Worm (Caenorhabditis elegans) whole organism, L1 larva: Measurements from ENCODE around the gene T21B6.3.

Source experiments
- C04F5.9 ChIP-seq: sonication (generic microtip); optimal IDR thresholded peaks from 2 replicates; lab custom pipeline; 2016; ENCODE audit warnings: missing genetic modification characterization, missing compliant biosample characterization
- C34B4.2 ChIP-seq: sonication (generic microtip); optimal IDR thresholded peaks from 2 replicates; lab custom pipeline; 2017; ENCODE audit warnings: mild to moderate bottlenecking, missing genetic modification characterization, missing compliant biosample characterization
- F16B12.6 ChIP-seq: fragments of 150-350 bp; optimal IDR thresholded peaks from 2 replicates; lab custom pipeline; 2014; ENCODE audit warnings: missing biosample characterization, missing genetic modification characterization
- Y116A8C.19 ChIP-seq: sonication (generic microtip); optimal IDR thresholded peaks from 2 replicates; lab custom pipeline; 2016; ENCODE audit warnings: missing compliant biosample characterization, missing genetic modification characterization, borderline replicate concordance
- aly-2 ChIP-seq: fragments of 150-350 bp; optimal IDR thresholded peaks from 2 replicates; lab custom pipeline; 2014; ENCODE audit warnings: missing biosample characterization, missing genetic modification characterization
- ama-1 ChIP-seq: fragments of 150-350 bp; optimal IDR thresholded peaks from 2 replicates; lab custom pipeline; 2014
- ceh-63 ChIP-seq: fragments of 200-800 bp; sonication (Bioruptor generic); optimal IDR thresholded peaks from 2 replicates; lab custom pipeline; 2018; ENCODE audit warnings: mild to moderate bottlenecking, missing genetic modification characterization, missing compliant biosample characterization
- ceh-88 ChIP-seq: fragments of 200-800 bp; sonication (Bioruptor generic); IDR thresholded peaks from 2 replicates; pipeline ENCODE4 v1.3.6; 2022; ENCODE audit warnings: missing genetic modification characterization, missing compliant biosample characterization
- ces-1 ChIP-seq: fragments of 150-350 bp; optimal IDR thresholded peaks from 2 replicates; lab custom pipeline; 2014; ENCODE audit warnings: missing biosample characterization, missing genetic modification reagents, missing genetic modification characterization
- dsc-1 ChIP-seq: sonication (generic microtip); optimal IDR thresholded peaks from 2 replicates; lab custom pipeline; 2016; ENCODE audit warnings: mild to moderate bottlenecking, missing genetic modification characterization, missing compliant biosample characterization
- egl-13 ChIP-seq: sonication (generic microtip); optimal IDR thresholded peaks from 2 replicates; lab custom pipeline; 2016; ENCODE audit warnings: missing genotype, missing genetic modification reagents, missing genetic modification characterization, missing compliant biosample characterization
- egl-27 ChIP-seq, 2 experiments: fragments of 150-350 bp in 1 of 2; sonication (generic microtip); optimal IDR thresholded peaks; 3 replicates each; lab custom pipeline; 2017 to 2018; ENCODE audit warnings: missing biosample characterization in 2 of 2, missing genetic modification characterization in 2 of 2, missing genetic modification reagents in 2 of 2
- elt-2 ChIP-seq: sonication (generic microtip); optimal IDR thresholded peaks from 2 replicates; lab custom pipeline; 2016; ENCODE audit warnings: missing genetic modification characterization, mild to moderate bottlenecking, inconsistent platforms, missing compliant biosample characterization, missing genetic modification reagents
- elt-3 ChIP-seq, 6 experiments: fragments of 150-350 bp in 1 of 6; sonication (generic microtip); optimal IDR thresholded peaks; 2 replicates each; lab custom pipeline; 2017 to 2018; ENCODE audit warnings: missing biosample characterization in 6 of 6, missing genetic modification characterization in 6 of 6, inconsistent platforms in 1 of 6
- ets-5 ChIP-seq: fragments of 200-800 bp; sonication (Bioruptor generic); IDR thresholded peaks from 2 replicates; pipeline ENCODE4 v1.3.6; 2022; ENCODE audit warnings: missing genetic modification characterization, missing compliant biosample characterization
- fkh-10 ChIP-seq: sonication (generic microtip); optimal IDR thresholded peaks from 2 replicates; lab custom pipeline; 2017; ENCODE audit warnings: missing biosample characterization, missing genetic modification reagents, missing genetic modification characterization
- fkh-4 ChIP-seq: sonication (generic microtip); optimal IDR thresholded peaks from 2 replicates; lab custom pipeline; 2016; ENCODE audit warnings: missing compliant biosample characterization, missing genetic modification characterization, borderline replicate concordance
- fkh-8 ChIP-seq: sonication (generic microtip); optimal IDR thresholded peaks from 2 replicates; lab custom pipeline; 2016; ENCODE audit warnings: mild to moderate bottlenecking, missing genetic modification characterization, missing compliant biosample characterization
- hlh-4 ChIP-seq: sonication (generic microtip); optimal IDR thresholded peaks from 2 replicates; lab custom pipeline; 2016; ENCODE audit warnings: mild to moderate bottlenecking, missing genetic modification characterization, missing compliant biosample characterization
- hpl-2 ChIP-seq: fragments of 150-350 bp; optimal IDR thresholded peaks from 2 replicates; lab custom pipeline; 2014; ENCODE audit warnings: missing biosample characterization, missing genetic modification reagents, missing genetic modification characterization
- irx-1 ChIP-seq: sonication (generic microtip); optimal IDR thresholded peaks from 2 replicates; lab custom pipeline; 2016; ENCODE audit warnings: missing genetic modification characterization, missing compliant biosample characterization
- isw-1 ChIP-seq: fragments of 200-800 bp; sonication (Bioruptor generic); IDR thresholded peaks from 2 replicates; pipeline ENCODE4 v1.3.6; 2022; ENCODE audit warnings: missing genetic modification characterization, missing compliant biosample characterization
- jun-1 ChIP-seq: fragments of 150-350 bp; optimal IDR thresholded peaks from 2 replicates; lab custom pipeline; 2014; ENCODE audit warnings: missing biosample characterization, missing genetic modification reagents, missing genetic modification characterization
- lin-13 ChIP-seq: fragments of 150-350 bp; optimal IDR thresholded peaks from 2 replicates; lab custom pipeline; 2014; ENCODE audit warnings: missing biosample characterization, missing genetic modification reagents, missing genetic modification characterization
- lin-14 ChIP-seq: fragments of 200-800 bp; sonication (Bioruptor generic); optimal IDR thresholded peaks from 2 replicates; lab custom pipeline; 2018; ENCODE audit warnings: mild to moderate bottlenecking, missing genetic modification characterization, moderate library complexity, missing compliant biosample characterization
- lin-15B ChIP-seq: fragments of 150-350 bp; sonication (generic microtip); optimal IDR thresholded peaks from 3 replicates; lab custom pipeline; 2014; ENCODE audit warnings: missing biosample characterization, missing genetic modification characterization
- lin-35 ChIP-seq, 2 experiments: fragments of 150-350 bp; optimal IDR thresholded peaks; 2 replicates each; lab custom pipeline; 2014; ENCODE audit warnings: missing biosample characterization in 2 of 2, missing genetic modification characterization in 2 of 2, missing genetic modification reagents in 2 of 2
- lin-39 ChIP-seq: fragments of 150-350 bp; optimal IDR thresholded peaks from 2 replicates; lab custom pipeline; 2014; ENCODE audit warnings: missing biosample characterization, missing genetic modification reagents, missing genetic modification characterization
- lir-3 ChIP-seq: sonication (generic microtip); optimal IDR thresholded peaks from 2 replicates; lab custom pipeline; 2016; ENCODE audit warnings: mild to moderate bottlenecking, missing genetic modification characterization, moderate library complexity, missing compliant biosample characterization; ENCODE audit not compliant: poor library complexity
- lsy-2 ChIP-seq, 2 experiments: fragments of 150-350 bp; optimal IDR thresholded peaks; 2 replicates each; lab custom pipeline; 2014; ENCODE audit warnings: missing biosample characterization in 2 of 2, missing genetic modification characterization in 2 of 2
- nhr-11 ChIP-seq: fragments of 150-350 bp; optimal IDR thresholded peaks from 2 replicates; lab custom pipeline; 2014; ENCODE audit warnings: missing biosample characterization, missing genetic modification characterization
- nhr-19 ChIP-seq: fragments of 200-800 bp; sonication (Bioruptor generic); conservative IDR thresholded peaks from 2 replicates; pipeline ENCODE4 v1.3.6; 2022; ENCODE audit warnings: missing genetic modification characterization, missing compliant biosample characterization
- nhr-20 ChIP-seq: sonication (generic microtip); optimal IDR thresholded peaks from 2 replicates; lab custom pipeline; 2016; ENCODE audit warnings: mild to moderate bottlenecking, missing genetic modification characterization, missing compliant biosample characterization
- nhr-47 ChIP-seq: sonication (generic microtip); optimal IDR thresholded peaks from 2 replicates; lab custom pipeline; 2016; ENCODE audit warnings: mild to moderate bottlenecking, missing genetic modification characterization, moderate library complexity, missing compliant biosample characterization
- nhr-71 ChIP-seq: sonication (generic microtip); optimal IDR thresholded peaks from 2 replicates; lab custom pipeline; 2016; ENCODE audit warnings: mild to moderate bottlenecking, missing genetic modification characterization, moderate library complexity, missing compliant biosample characterization
- nhr-77 ChIP-seq: fragments of 150-350 bp; optimal IDR thresholded peaks from 2 replicates; lab custom pipeline; 2014; ENCODE audit warnings: missing biosample characterization, missing genetic modification characterization
- nhr-85 ChIP-seq: sonication (generic microtip); peaks from one replicate; lab custom pipeline; 2016; ENCODE audit warnings: missing genetic modification characterization, inconsistent platforms, missing compliant biosample characterization
- nhr-90 ChIP-seq: sonication (generic microtip); optimal IDR thresholded peaks from 2 replicates; lab custom pipeline; 2016; ENCODE audit warnings: mild to moderate bottlenecking, missing genetic modification characterization, missing compliant biosample characterization; ENCODE audit not compliant: poor library complexity
- pag-3 ChIP-seq: sonication (generic microtip); optimal IDR thresholded peaks from 2 replicates; lab custom pipeline; 2017; ENCODE audit warnings: missing genetic modification characterization, mild to moderate bottlenecking, missing compliant biosample characterization, antibody characterized with exemption, borderline replicate concordance; ENCODE audit not compliant: insufficient read depth
- pqm-1 ChIP-seq: sonication (generic microtip); optimal IDR thresholded peaks from 3 replicates; lab custom pipeline; 2017; ENCODE audit warnings: missing biosample characterization, missing genetic modification characterization
- rnt-1 ChIP-seq: sonication (generic microtip); optimal IDR thresholded peaks from 2 replicates; lab custom pipeline; 2016; ENCODE audit warnings: mild to moderate bottlenecking, missing genetic modification characterization, moderate library complexity, missing compliant biosample characterization
- skn-1 ChIP-seq: fragments of 150-350 bp; optimal IDR thresholded peaks from 2 replicates; lab custom pipeline; 2014; ENCODE audit warnings: missing biosample characterization, missing genetic modification characterization
- snu-23 ChIP-seq: sonication (generic microtip); optimal IDR thresholded peaks from 2 replicates; lab custom pipeline; 2016; ENCODE audit warnings: missing genetic modification characterization, missing compliant biosample characterization
- sox-4 ChIP-seq: sonication (generic microtip); optimal IDR thresholded peaks from 2 replicates; lab custom pipeline; 2016; ENCODE audit warnings: missing genetic modification characterization, missing compliant biosample characterization
- tbx-2 ChIP-seq: sonication (generic microtip); optimal IDR thresholded peaks from 2 replicates; lab custom pipeline; 2016; ENCODE audit warnings: missing genetic modification characterization, missing compliant biosample characterization
- tlp-1 ChIP-seq: fragments of 150-350 bp; optimal IDR thresholded peaks from 2 replicates; lab custom pipeline; 2014; ENCODE audit warnings: missing biosample characterization, missing genetic modification characterization
- unc-130 ChIP-seq: fragments of 150-350 bp; optimal IDR thresholded peaks from 2 replicates; lab custom pipeline; 2017; ENCODE audit warnings: missing biosample characterization, missing genetic modification characterization, inconsistent platforms
- unc-62 ChIP-seq: fragments of 150-350 bp; optimal IDR thresholded peaks from 2 replicates; lab custom pipeline; 2014; ENCODE audit warnings: missing biosample characterization, missing genetic modification reagents, missing genetic modification characterization
- unc-86 ChIP-seq: sonication (generic microtip); optimal IDR thresholded peaks from 2 replicates; lab custom pipeline; 2016; ENCODE audit warnings: missing genetic modification characterization, missing compliant biosample characterization
- xbp-1 ChIP-seq: sonication (generic microtip); optimal IDR thresholded peaks from 2 replicates; lab custom pipeline; 2016; ENCODE audit warnings: missing genetic modification characterization, missing compliant biosample characterization
- zag-1 ChIP-seq: fragments of 150-350 bp; optimal IDR thresholded peaks from 2 replicates; lab custom pipeline; 2014; ENCODE audit warnings: missing biosample characterization, missing genetic modification characterization
- ztf-11 ChIP-seq, 2 experiments: sonication (generic microtip); optimal IDR thresholded peaks; 2 replicates each; lab custom pipeline; 2016 to 2017; ENCODE audit warnings: missing genetic modification characterization in 2 of 2, missing biosample characterization in 1 of 2, missing compliant biosample characterization in 1 of 2
- ztf-4 ChIP-seq: fragments of 150-350 bp; optimal IDR thresholded peaks from 2 replicates; lab custom pipeline; 2014; ENCODE audit warnings: missing biosample characterization, missing genetic modification characterization

The T21B6.3 gene

DNA sequence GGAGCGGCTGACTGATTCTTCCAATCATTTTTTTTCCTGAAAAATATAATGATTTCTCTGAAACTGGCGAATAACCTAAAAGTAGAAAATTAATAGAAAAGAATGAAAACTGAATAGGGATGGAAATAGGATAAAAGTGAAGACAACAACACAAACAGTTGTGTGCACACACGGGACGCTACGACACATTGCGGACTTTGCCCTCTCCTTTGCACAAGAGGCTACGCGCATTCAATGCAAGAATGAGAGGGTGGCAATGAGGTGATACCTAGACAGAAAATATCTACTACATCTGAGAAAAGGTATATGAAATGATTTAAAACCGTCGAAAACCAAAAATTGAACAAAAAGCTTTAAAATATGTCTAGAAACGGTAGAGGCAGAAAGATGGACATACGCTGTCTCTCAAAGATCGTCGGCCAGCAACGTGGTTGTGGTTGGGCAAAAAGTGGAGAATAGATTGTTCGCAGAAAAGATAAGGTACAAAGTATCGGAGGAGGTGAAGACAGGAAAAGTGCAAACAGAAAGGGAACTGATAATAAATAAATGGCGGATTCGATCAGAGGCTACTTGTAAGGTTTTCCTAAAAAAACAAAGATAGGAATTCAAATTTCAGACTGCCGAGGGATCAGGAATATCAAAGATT is 48.5 kb downstream of the T21B6.3 start, which contains the start of gene suca-1:
Gene suca-1, minus strand, starts transcription at position 36 of the 646 bp plus-strand sequence.
- no peak for TF ChIP-seq zag-1 (tag; lab: Kevin White, UChicago)
- TF ChIP-seq ztf-11 (tag; optimal IDR thresholded peaks at IDR 0.05; lab: Kevin White, UChicago): no peak
- peak; percentile 61 for TF ChIP-seq elt-2
- no peak for TF ChIP-seq ztf-4 (tag; lab: Kevin White, UChicago)
- no peak for TF ChIP-seq irx-1
- TF ChIP-seq sox-4 (tag; lab: Kevin White, UChicago): no peak
- no peak for TF ChIP-seq Y116A8C.19 (tag; lab: Kevin White, UChicago)
- peak; percentile 61 for TF ChIP-seq snu-23 (GFP tag; lab: Kevin White, UChicago)
- TF ChIP-seq tbx-2 (tag; lab: Kevin White, UChicago): peak; percentile 21
- 0 out of 2 replicates have a peak, but pooled peaks have one; percentile 6 for TF ChIP-seq isw-1 (GFP tag; lab: Robert Waterston, UW)
- no peak for TF ChIP-seq unc-130 (tag; lab: Kevin White, UChicago)
- TF ChIP-seq hpl-2 (GFP tag; lab: Kevin White, UChicago): no peak
- peak; percentile 35 for TF ChIP-seq nhr-19 (GFP tag; lab: Robert Waterston, UW)
- no peak for TF ChIP-seq elt-3 (tag; optimal IDR thresholded peaks at IDR 0.05; lab: Kevin White, UChicago)
- TF ChIP-seq ceh-88 (GFP tag; lab: Robert Waterston, UW): no peak
- no peak for TF ChIP-seq unc-86
- TF ChIP-seq C34B4.2 (tag; lab: Kevin White, UChicago): no peak
- peak; percentile 38 for TF ChIP-seq nhr-90 (tag; lab: Kevin White, UChicago)
- TF ChIP-seq hlh-4 (tag; lab: Kevin White, UChicago): no peak
- no peak for TF ChIP-seq fkh-10 (GFP tag; lab: Kevin White, UChicago)
- TF ChIP-seq ets-5 (GFP tag; lab: Robert Waterston, UW): no peak
- TF ChIP-seq nhr-85 (tag; lab: Kevin White, UChicago): no peak
- no peak for TF ChIP-seq egl-27 (tag; optimal IDR thresholded peaks at IDR 0.05; lab: Kevin White, UChicago)
- TF ChIP-seq ces-1: no peak
- peak; percentile 72 for TF ChIP-seq lin-14 (GFP tag; lab: Kevin White, UChicago)
- no peak for TF ChIP-seq nhr-11 (tag; lab: Kevin White, UChicago)
- TF ChIP-seq rnt-1 (tag; lab: Kevin White, UChicago): peak; percentile 61
- TF ChIP-seq aly-2 (tag; lab: Kevin White, UChicago): no peak
- TF ChIP-seq pag-3: no peak
- TF ChIP-seq lsy-2 (tag; optimal IDR thresholded peaks at IDR 0.05; lab: Kevin White, UChicago): peak; percentile 14 to 50
- TF ChIP-seq lin-13 (GFP tag; lab: Kevin White, UChicago): peak; percentile 7
- TF ChIP-seq dsc-1: peak; percentile 3
- peak; percentile 59 for TF ChIP-seq fkh-8 (tag; lab: Kevin White, UChicago)
- no peak for TF ChIP-seq ceh-63 (GFP tag; lab: Kevin White, UChicago)
- peak; percentile 93 for TF ChIP-seq F16B12.6 (tag; lab: Kevin White, UChicago)
- peak; percentile 40 to 54 for TF ChIP-seq lin-35 (GFP tag; optimal IDR thresholded peaks at IDR 0.05; lab: Kevin White, UChicago)
- TF ChIP-seq pqm-1 (tag; lab: Kevin White, UChicago): no peak
- TF ChIP-seq lin-39 (tag; lab: Kevin White, UChicago): no peak
- TF ChIP-seq lir-3: no peak
- peak; percentile 44 for TF ChIP-seq nhr-47 (tag; lab: Kevin White, UChicago)
- TF ChIP-seq egl-13 (tag; lab: Kevin White, UChicago): no peak
- TF ChIP-seq nhr-71: peak; percentile 51
- TF ChIP-seq lin-15B (tag; lab: Kevin White, UChicago): no peak
- TF ChIP-seq skn-1 (tag; lab: Kevin White, UChicago): no peak
- no peak for TF ChIP-seq tlp-1
- no peak for TF ChIP-seq nhr-77 (tag; lab: Kevin White, UChicago)
- no peak for TF ChIP-seq fkh-4 (tag; lab: Kevin White, UChicago)
- TF ChIP-seq nhr-20 (tag; lab: Kevin White, UChicago): peak; percentile 61
- no peak for TF ChIP-seq unc-62 (GFP tag; lab: Kevin White, UChicago)
- peak; percentile 7 for TF ChIP-seq jun-1 (tag; lab: Kevin White, UChicago)
- no peak for TF ChIP-seq ama-1 (lab: Kevin White, UChicago)
- peak; percentile 24 for TF ChIP-seq xbp-1
- no peak for TF ChIP-seq C04F5.9
